Worm (Caenorhabditis elegans): ENCODE data around the gene C05E11.6.
A peak's percentile ranks its signal among the peaks of the same experiment; 100 is the strongest.

The C05E11.6 gene

ce11 chrX:4564717-4565316 is 2.9 kb downstream of the C05E11.6 start, which contains the start of gene amt-4:
Gene amt-4, plus strand, starts transcription at chrX:4565302.
- no peak for TF ChIP-seq hlh-13 (GFP tag; optimal IDR thresholded peaks at IDR 0.05)
- TF ChIP-seq elt-2 (tag; optimal IDR thresholded peaks at IDR 0.05) = peak; percentile 50

ce11 chrX:4567110-4567509 is 5.1 kb downstream of the C05E11.6 start:
- TF ChIP-seq ceh-48 (tag; optimal IDR thresholded peaks at IDR 0.05) (no peak), pros-1 (tag; optimal IDR thresholded peaks at IDR 0.05) (no peak), ceh-24 (tag; optimal IDR thresholded peaks at IDR 0.05) (no peak), Y22D7AL.16 (tag; optimal IDR thresholded peaks at IDR 0.05) (no peak), rnt-1 (tag; optimal IDR thresholded peaks at IDR 0.05) (no peak), pag-3 (tag; optimal IDR thresholded peaks at IDR 0.05; ENCODE audit: borderline replicate concordance) (no peak), ceh-30 (tag; optimal IDR thresholded peaks at IDR 0.05) (no peak), zip-5 (tag; optimal IDR thresholded peaks at IDR 0.05) (no peak), ceh-45 (GFP tag; IDR thresholded peaks at IDR 0.05) (no peak), nhr-232 (tag; optimal IDR thresholded peaks at IDR 0.05) (no peak), pha-4 (tag; optimal IDR thresholded peaks at IDR 0.05) (no peak)

ce11 chrX:4569276-4569675 is 7.3 kb downstream of the C05E11.6 start:
- TF ChIP-seq nhr-232 (tag; optimal IDR thresholded peaks at IDR 0.05) (no peak), Y22D7AL.16 (tag; optimal IDR thresholded peaks at IDR 0.05) (no peak), dve-1 (tag; optimal IDR thresholded peaks at IDR 0.05) (no peak), ceh-31 (tag; optimal IDR thresholded peaks at IDR 0.05) (no peak), madf-2 (tag; optimal IDR thresholded peaks at IDR 0.05) (no peak), fax-1 (tag; optimal IDR thresholded peaks at IDR 0.05) (no peak), pha-4 (tag; optimal IDR thresholded peaks at IDR 0.05) (no peak), zip-5 (tag; optimal IDR thresholded peaks at IDR 0.05) (no peak), lim-6 (tag; optimal IDR thresholded peaks at IDR 0.05) (no peak), pha-2 (tag; optimal IDR thresholded peaks at IDR 0.05) (no peak), nhr-11 (tag; optimal IDR thresholded peaks at IDR 0.05) (no peak), ceh-19 (GFP tag; optimal IDR thresholded peaks at IDR 0.05) (no peak), sox-4 (tag; optimal IDR thresholded peaks at IDR 0.05) (no peak), npax-4 (tag; optimal IDR thresholded peaks at IDR 0.05) (no peak), lin-11 (tag; optimal IDR thresholded peaks at IDR 0.05) (no peak), ahr-1 (tag; optimal IDR thresholded peaks at IDR 0.05) (no peak), pqm-1 (tag; optimal IDR thresholded peaks at IDR 0.05) (no peak)

- TF ChIP-seq ceh-14 (tag; optimal IDR thresholded peaks at IDR 0.05) = no peak
- TF ChIP-seq sox-4 (tag; optimal IDR thresholded peaks at IDR 0.05) = no peak
- TF ChIP-seq ets-4 (tag; optimal IDR thresholded peaks at IDR 0.05) = no peak
- no peak for TF ChIP-seq ceh-30 (tag; optimal IDR thresholded peaks at IDR 0.05)
- TF ChIP-seq elt-2 (tag; optimal IDR thresholded peaks at IDR 0.05) = no peak
- TF ChIP-seq fax-1 (tag; optimal IDR thresholded peaks at IDR 0.05) = no peak
- TF ChIP-seq unc-55 (GFP tag; optimal IDR thresholded peaks at IDR 0.05) = no peak
- TF ChIP-seq lim-6 (tag; optimal IDR thresholded peaks at IDR 0.05) = no peak
- no peak for TF ChIP-seq C08G9.2 (tag; optimal IDR thresholded peaks at IDR 0.05)
- TF ChIP-seq dmd-4 (tag; optimal IDR thresholded peaks at IDR 0.05; ENCODE audit: borderline replicate concordance) = no peak
- no peak for TF ChIP-seq ceh-9 (tag; optimal IDR thresholded peaks at IDR 0.05)
- TF ChIP-seq ceh-45 (GFP tag; IDR thresholded peaks at IDR 0.05) = no peak
- TF ChIP-seq hlh-6 (tag; optimal IDR thresholded peaks at IDR 0.05) = no peak
- TF ChIP-seq F13H6.1 (tag; optimal IDR thresholded peaks at IDR 0.05) = no peak
- no peak for TF ChIP-seq ref-2 (tag; optimal IDR thresholded peaks at IDR 0.05)
- no peak for TF ChIP-seq hlh-15 (tag; optimal IDR thresholded peaks at IDR 0.05)
Observed at ce11 chrX:4571137-4571536, 9.2 kb downstream of the C05E11.6 start, which contains the start of gene amt-1. Gene amt-1, plus strand, starts transcription at chrX:4571437.

Data from whole organism, late embryonic.